Worm (Caenorhabditis elegans) whole organism, L4/young adult: ENCODE measurements around the gene B0507.7.

ENCODE experiments used
- W03F9.2 ChIP-seq: fragments of 150-350 bp; optimal IDR thresholded peaks from 2 replicates; lab custom pipeline; 2014; ENCODE audit warnings: missing biosample characterization, missing genetic modification characterization
- dao-5 ChIP-seq: sonication (generic microtip); optimal IDR thresholded peaks from 2 replicates; lab custom pipeline; 2016; ENCODE audit warnings: missing genotype, missing genetic modification characterization, moderate library complexity, missing compliant biosample characterization
- him-1 ChIP-seq: sonication (generic microtip); optimal IDR thresholded peaks from 2 replicates; lab custom pipeline; 2016; ENCODE audit warnings: missing genotype, missing genetic modification reagents, missing genetic modification characterization, missing compliant biosample characterization

The B0507.7 gene

ce11 chrV:8758618-8759017 lies at the start of gene B0507.7:
TSS of gene B0507.7 (minus strand) at chrV:8758718.
- TF ChIP-seq him-1 (no peak), W03F9.2 (tag; lab: Kevin White, UChicago) (no peak), dao-5 (tag; lab: Kevin White, UChicago) (no peak)

ce11 chrV:8805047-8805446 lies 46.5 kb upstream of the B0507.7 start:
- TF ChIP-seq him-1 (no peak), W03F9.2 (tag; lab: Kevin White, UChicago) (no peak), dao-5 (tag; lab: Kevin White, UChicago) (no peak)

ce11 chrV:8802252-8802651 lies 43.7 kb upstream of the B0507.7 start:
- TF ChIP-seq dao-5 (tag; lab: Kevin White, UChicago) (no peak), W03F9.2 (tag; lab: Kevin White, UChicago) (no peak), him-1 (no peak)

ce11 chrV:8800978-8801559 lies 42.6 kb upstream of the B0507.7 start, which contains the start of gene magu-2:
TSS of gene magu-2 (minus strand) at chrV:8801028.
- TF ChIP-seq W03F9.2 (tag; lab: Kevin White, UChicago) (no peak), him-1 (no peak)

ce11 chrV:8799293-8799812 lies 40.8 kb upstream of the B0507.7 start:
- TF ChIP-seq him-1, result no peak
- no peak for TF ChIP-seq dao-5 (tag; lab: Kevin White, UChicago)

- TF ChIP-seq dao-5 (tag; lab: Kevin White, UChicago) (no peak), W03F9.2 (tag; lab: Kevin White, UChicago) (no peak), him-1 (no peak)
Measured at ce11 chrV:8798470-8798869, 40.0 kb upstream of the B0507.7 start.

- TF ChIP-seq W03F9.2 (tag; lab: Kevin White, UChicago) (no peak), dao-5 (tag; lab: Kevin White, UChicago) (no peak), him-1 (no peak)
Measured at ce11 chrV:8796889-8797288, 38.4 kb upstream of the B0507.7 start.

ce11 chrV:8796246-8796645 lies 37.7 kb upstream of the B0507.7 start:
- TF ChIP-seq W03F9.2 (tag; lab: Kevin White, UChicago) (no peak), dao-5 (tag; lab: Kevin White, UChicago) (no peak), him-1 (no peak)

ce11 chrV:8795499-8795898 lies 37.0 kb upstream of the B0507.7 start:
- no peak for TF ChIP-seq W03F9.2 (tag; lab: Kevin White, UChicago)
- no peak for TF ChIP-seq dao-5 (tag; lab: Kevin White, UChicago)

ce11 chrV:8792814-8793213 lies 34.3 kb upstream of the B0507.7 start:
- TF ChIP-seq W03F9.2 (tag; lab: Kevin White, UChicago), result no peak
- TF ChIP-seq dao-5 (tag; lab: Kevin White, UChicago), result no peak
- no peak for TF ChIP-seq him-1

- TF ChIP-seq dao-5 (tag; lab: Kevin White, UChicago) (no peak), W03F9.2 (tag; lab: Kevin White, UChicago) (no peak), him-1 (no peak)
Measured at ce11 chrV:8789345-8789744, 30.8 kb upstream of the B0507.7 start.

- TF ChIP-seq him-1 (no peak), W03F9.2 (tag; lab: Kevin White, UChicago) (no peak)
Measured at ce11 chrV:8786245-8786644, 27.7 kb upstream of the B0507.7 start, which contains the start of gene sup-37. TSS of gene sup-37 (plus strand) at chrV:8786545.

ce11 chrV:8785526-8785925 lies 27.0 kb upstream of the B0507.7 start:
- TF ChIP-seq dao-5 (tag; lab: Kevin White, UChicago) (no peak), W03F9.2 (tag; lab: Kevin White, UChicago) (no peak), him-1 (no peak)

ce11 chrV:8784485-8784884 lies 26.0 kb upstream of the B0507.7 start:
- no peak for TF ChIP-seq dao-5 (tag; lab: Kevin White, UChicago)

- TF ChIP-seq him-1, result no peak
- TF ChIP-seq dao-5 (tag; lab: Kevin White, UChicago), result no peak
- TF ChIP-seq W03F9.2 (tag; lab: Kevin White, UChicago), result no peak
Measured at ce11 chrV:8782112-8782511, 23.6 kb upstream of the B0507.7 start.
